Fruit fly (Drosophila melanogaster) whole organism, pupa: ENCODE results near the gene Cypl.

Experiments
- CG10348 ChIP-seq: fragments of 200-800 bp; sonication (Bioruptor generic); IDR thresholded peaks from 2 replicates; pipeline ENCODE4 v1.3.6; 2022; ENCODE audit warnings: missing biosample characterization, missing genetic modification characterization
- CG34367 ChIP-seq: fragments of 200-800 bp; sonication (Bioruptor generic); optimal IDR thresholded peaks from 2 replicates; lab custom pipeline; 2018; ENCODE audit warnings: missing biosample characterization, mild to moderate bottlenecking, missing genetic modification characterization
- D1 ChIP-seq: fragments of 200-800 bp; sonication (Bioruptor generic); optimal IDR thresholded peaks from 2 replicates; lab custom pipeline; 2018; ENCODE audit warnings: missing biosample characterization, mild to moderate bottlenecking, missing genetic modification characterization, moderate library complexity
- Ets98B ChIP-seq: fragments of 200-800 bp; sonication (Bioruptor generic); IDR thresholded peaks from 2 replicates; pipeline ENCODE4 v1.3.6; 2022; ENCODE audit warnings: missing biosample characterization, missing genetic modification characterization
- Snoo ChIP-seq: fragments of 200-800 bp; sonication (Bioruptor generic); optimal IDR thresholded peaks from 3 replicates; lab custom pipeline; 2017; ENCODE audit warnings: missing biosample characterization, mild to moderate bottlenecking, missing genetic modification characterization, inconsistent platforms
- gl ChIP-seq: fragments of 200-800 bp; sonication (Bioruptor generic); optimal IDR thresholded peaks from 2 replicates; lab custom pipeline; 2018; ENCODE audit warnings: missing biosample characterization, mild to moderate bottlenecking, missing genetic modification characterization

DNA sequence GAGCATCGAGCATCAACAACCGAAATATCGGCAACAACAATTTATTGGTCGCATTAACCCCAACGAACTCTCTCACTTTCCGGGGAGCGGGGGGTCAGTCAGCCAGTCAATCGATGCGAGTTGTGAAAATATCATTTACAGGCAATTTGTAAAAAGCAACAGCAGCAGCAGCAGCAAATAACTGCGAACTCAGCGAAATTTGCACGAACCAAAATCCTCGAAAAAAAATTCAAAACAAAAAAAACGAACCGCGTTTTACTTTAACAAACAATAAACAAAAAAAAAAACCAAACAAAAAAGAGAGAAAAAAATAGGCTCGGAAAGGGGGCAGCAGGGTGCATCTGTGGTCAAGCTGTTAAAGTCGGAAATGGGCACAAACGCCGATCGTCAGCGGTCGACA lies 27.1 kb downstream of the Cypl start:
- TF ChIP-seq Snoo (tag; lab: Kevin White, UChicago): no peak
- no peak for TF ChIP-seq CG34367
- no peak for TF ChIP-seq gl (tag; lab: Kevin White, UChicago)
- no peak for TF ChIP-seq Ets98B (GFP tag; lab: Robert Waterston, UW)
- no peak for TF ChIP-seq CG10348
- no peak for TF ChIP-seq D1 (tag; lab: Kevin White, UChicago)
